Fruit fly (Drosophila melanogaster) ovary, adult (tissue): ENCODE measurements around the gene Qsox2.

ENCODE experiments used
- CG17801 ChIP-seq: fragments of 200-800 bp; optimal IDR thresholded peaks from 2 replicates; lab custom pipeline; 2019; ENCODE audit warnings: missing biosample characterization, mild to moderate bottlenecking, missing genetic modification characterization, moderate library complexity; ENCODE audit not compliant: partially characterized antibody

Qsox2 gene

DNA sequence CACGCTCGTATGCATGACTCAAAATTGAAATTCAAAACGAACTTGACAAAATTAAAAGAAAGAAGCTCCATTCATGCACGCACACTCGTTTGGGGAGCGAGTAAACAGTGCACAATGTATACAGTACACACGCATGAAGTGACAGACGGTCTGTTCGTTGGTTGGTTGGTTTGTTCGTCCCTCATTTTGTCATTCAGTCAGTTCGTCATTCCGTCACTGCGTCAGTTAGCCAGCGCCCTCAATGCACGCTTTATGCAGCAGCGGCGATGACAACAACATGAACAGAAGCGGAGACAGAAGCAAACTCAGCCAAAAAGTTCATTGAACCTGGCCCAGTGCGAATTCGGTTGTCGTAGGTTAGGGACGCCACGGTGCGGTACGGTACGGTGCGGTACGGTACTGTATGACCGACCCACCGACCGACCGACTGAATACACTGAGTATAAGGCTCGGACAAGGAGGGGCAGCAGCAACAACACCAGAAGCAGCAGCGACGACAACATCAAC is 27.4 kb downstream of the Qsox2 start:
- no peak for TF ChIP-seq CG17801 (GFP tag; lab: Kevin White, UChicago)

DNA sequence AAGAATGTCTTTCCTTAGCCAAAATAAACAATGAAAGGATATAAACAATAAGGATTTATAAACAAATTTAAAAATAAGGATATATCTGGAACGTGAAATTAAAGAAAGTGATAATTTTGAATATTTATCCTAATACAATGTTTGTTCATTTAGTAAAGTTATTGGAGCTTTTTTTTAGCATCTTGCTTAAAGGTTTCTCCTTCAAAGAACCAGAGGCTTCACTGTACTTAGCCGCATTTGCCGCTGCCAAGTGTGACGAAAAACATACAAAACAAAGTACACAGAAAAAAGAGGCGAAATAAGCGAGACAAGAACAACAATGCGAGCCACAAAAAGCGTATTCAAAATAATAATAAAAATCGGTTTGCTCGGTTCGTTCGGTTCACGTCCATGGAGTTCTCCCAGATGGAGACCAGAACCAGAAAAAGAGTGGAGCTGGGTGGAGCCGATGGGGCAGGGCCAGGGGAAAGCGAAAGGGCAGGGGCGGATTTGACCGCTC is 27.9 kb downstream of the Qsox2 start:
- no peak for TF ChIP-seq CG17801 (GFP tag; lab: Kevin White, UChicago)

DNA sequence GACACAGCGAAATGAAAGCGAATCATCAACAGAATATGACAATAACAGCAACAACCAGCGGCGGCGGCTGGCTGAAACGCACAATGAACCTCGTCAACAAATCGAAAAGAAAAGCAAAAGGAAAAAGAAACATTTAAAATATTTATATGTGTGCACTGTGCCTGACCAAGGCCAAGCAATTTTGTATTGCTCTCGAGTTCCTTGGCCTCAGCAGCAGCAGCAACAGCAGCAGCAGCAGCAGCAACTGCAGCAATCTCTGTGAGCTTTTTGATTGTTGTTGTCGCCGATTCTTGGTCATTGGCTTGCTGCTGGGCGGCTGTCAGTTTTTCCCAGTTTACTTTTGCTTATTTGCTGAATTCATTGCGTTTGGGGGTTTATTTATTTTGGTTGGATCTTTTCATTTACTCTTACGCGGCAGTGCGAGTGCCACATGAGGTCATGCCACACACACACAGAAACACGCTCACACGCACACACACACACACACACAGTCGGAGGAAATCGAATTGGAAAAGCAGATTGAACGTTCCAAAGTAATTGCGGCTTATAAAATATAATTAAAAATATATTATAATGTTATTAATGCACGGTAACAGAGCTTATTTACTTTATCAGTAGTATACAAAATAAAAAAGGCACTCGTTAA is 30.6 kb downstream of the Qsox2 start:
- no peak for TF ChIP-seq CG17801 (GFP tag; lab: Kevin White, UChicago)

DNA sequence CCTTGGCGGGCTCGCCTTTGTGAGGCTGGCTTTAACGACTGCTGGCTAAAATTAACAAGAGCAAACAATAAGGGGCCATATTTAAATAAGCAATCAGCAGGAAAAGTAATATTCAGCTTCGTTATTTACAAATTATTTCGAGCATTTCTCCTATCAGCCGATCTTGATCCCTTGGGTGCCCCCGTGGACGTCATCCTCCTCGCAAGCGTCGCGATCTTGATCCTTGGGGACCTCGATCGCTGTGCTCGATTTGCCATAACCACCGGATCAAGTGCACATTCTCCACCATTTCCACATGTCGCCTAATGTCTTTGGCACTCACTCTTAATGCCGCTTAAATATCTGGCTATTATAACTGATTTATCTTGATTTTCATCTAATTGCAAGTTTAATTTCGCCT is 31.1 kb downstream of the Qsox2 start:
- no peak for TF ChIP-seq CG17801 (GFP tag; lab: Kevin White, UChicago)

DNA sequence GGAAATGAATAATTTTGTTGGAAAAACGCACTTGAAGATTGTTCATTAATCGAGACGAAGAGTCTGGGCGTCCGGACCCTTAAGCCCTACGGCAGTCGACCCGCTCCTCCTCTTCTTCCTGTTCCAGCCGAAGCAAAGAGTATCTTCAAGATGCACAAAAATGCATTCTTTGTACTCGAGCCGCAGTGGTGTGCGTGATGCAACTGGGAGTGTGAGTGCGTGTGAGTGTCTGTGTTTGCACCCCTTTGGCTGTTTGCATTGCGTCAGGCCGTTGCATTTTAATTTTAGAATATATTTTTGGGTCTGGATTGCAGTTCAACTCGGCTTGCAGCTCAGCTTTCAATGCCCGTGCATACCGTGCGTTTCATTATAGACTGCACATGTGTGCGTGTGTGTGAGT is 32.2 kb downstream of the Qsox2 start:
- TF ChIP-seq CG17801 (GFP tag; lab: Kevin White, UChicago), result no peak

DNA sequence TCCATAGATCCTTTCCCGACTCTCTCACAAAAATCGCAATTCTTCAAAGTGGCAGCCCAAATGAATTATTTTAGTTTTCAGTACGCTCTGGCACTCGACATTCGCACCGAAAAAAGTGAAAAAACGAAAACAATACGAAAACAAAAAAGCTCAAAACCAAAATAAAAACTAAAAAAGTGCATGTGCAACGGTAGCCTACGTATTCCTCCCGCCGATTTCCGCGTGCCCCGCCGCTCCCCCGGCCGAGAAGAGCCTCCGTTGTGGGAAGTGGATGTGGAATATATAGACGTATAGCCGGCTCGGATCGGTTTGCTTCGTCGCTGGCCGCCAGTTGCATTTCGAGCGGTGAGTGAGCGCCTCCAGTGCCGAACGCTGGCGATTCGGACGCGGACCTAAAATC is 34.5 kb downstream of the Qsox2 start:
- TF ChIP-seq CG17801 (GFP tag; lab: Kevin White, UChicago), result peak; percentile 31

DNA sequence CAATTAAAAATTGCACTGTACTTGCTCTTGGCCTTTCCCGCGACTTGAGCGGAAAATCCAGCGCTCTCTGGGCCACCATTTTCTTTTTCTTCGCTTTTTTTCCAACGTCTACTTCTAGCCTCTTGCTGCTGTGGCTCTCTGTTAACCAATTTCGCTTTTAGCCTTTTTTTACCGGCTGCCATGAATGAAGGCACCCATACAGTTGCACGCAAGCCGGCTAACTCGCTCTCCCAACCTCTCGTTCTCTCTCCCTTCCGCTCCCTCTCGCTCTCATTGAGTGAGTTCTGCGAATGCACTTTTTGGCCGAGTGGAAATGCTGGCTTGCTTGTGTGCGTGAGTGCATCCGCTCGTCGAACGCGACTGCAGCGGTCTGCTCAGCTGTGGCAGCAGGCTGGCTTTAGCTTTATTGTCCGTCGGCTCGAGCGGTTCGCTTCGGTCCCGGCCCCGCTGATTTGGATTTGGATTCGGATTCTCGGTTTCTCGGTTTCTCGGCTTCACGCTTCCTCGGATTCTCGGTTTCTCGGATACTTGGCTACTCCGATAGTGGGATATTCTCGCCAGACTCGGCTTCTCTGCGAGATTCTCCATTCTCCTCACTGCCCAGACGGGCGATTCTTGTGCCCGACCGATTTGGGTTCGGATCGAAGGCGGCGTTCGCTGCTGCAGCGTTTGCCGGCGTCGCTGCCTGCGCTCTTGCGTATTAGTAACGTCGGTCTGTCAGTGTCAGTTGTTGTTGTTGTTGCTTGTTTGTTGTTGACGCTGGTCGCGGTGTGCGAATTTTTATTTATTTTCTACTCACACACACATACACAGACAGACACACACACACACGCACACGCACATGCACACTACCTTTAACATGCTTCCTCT is 35.4 kb downstream of the Qsox2 start, which contains the start of gene Eip93F:
Eip93F (plus strand) TSS at position 424 of the 870 bp plus-strand sequence.
- TF ChIP-seq CG17801 (GFP tag; lab: Kevin White, UChicago), result peak; percentile 26

DNA sequence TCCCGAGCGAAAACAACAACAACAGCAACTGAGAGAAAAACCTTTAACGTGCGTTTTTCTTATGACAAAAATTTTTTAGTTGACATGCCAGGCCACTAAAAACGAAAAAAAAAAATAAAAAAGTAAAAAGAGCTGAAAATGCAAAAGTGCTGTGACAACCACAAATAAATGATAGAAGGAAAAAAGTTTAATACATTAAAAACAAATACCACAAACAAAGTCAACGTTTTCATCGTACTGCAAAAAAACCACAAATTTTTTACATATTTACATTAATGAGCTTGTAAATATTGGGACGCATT is 36.0 kb downstream of the Qsox2 start:
- TF ChIP-seq CG17801 (GFP tag; lab: Kevin White, UChicago), result no peak

DNA sequence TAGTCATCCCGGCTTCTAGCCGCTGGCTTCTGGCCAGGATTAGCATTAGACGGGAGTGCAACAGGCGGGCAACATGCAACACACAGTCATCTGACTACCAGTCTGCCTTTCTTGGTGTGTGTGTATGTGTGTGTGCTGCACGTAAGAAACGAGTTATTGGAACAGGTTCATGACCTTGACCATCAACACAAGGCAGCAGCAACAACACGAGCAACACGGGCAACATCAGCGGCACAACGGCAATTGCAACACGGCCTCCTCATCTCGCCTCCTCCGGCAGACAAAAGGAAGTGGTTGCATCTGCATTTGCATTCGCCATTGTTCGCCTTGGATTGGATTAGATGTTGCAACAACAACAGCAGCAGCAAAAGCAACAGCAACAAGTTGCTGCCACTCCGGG is 37.8 kb downstream of the Qsox2 start:
- no peak for TF ChIP-seq CG17801 (GFP tag; lab: Kevin White, UChicago)

DNA sequence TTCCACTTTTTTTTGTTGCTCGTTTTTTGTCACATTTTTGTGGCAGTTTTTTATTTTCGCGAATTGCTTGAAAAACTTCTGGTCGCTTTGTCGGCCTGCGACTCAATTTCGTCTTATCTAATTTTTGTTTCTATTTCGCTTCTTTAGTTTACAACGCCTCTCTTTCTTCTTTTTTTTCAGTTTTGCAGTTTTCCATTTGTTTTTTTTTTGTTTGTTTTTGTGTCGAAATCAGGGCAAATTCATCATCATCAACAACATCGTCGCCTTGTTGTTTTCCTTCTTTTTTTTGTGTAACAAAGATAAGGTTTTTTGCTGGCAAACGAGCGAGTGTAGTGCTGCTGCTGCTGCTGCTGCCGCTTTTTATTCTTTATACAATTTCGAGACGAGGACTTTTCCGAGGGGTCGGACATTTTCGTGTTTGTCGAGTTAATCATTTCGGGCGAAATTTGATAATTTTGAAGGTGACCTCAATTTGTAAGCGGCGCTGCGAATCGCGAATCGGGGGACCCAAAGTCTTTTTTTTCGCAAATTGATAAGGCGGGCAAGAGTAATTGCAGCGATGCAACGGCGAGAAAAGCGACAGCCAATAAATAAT is 40.6 kb downstream of the Qsox2 start:
- no peak for TF ChIP-seq CG17801 (GFP tag; lab: Kevin White, UChicago)

DNA sequence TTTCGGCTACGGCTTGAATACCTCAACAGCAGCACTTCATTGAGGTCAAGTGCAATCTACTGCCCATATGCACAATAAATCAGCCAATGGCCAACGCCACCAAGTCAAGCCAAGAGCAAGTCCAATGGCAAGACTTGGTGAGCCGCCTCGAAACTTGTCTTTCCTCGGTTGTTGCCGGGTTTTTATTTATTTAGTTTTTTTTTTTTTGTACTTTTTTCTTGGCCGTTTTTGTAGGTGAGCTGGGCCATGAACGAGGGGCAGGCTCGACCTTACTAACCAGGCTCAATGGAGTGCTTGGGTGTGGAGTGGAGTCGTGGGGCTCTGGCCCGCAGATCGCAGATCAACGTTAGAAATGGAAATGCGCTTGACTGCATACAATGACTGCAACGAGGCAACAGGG is 42.8 kb downstream of the Qsox2 start:
- TF ChIP-seq CG17801 (GFP tag; lab: Kevin White, UChicago), result no peak

DNA sequence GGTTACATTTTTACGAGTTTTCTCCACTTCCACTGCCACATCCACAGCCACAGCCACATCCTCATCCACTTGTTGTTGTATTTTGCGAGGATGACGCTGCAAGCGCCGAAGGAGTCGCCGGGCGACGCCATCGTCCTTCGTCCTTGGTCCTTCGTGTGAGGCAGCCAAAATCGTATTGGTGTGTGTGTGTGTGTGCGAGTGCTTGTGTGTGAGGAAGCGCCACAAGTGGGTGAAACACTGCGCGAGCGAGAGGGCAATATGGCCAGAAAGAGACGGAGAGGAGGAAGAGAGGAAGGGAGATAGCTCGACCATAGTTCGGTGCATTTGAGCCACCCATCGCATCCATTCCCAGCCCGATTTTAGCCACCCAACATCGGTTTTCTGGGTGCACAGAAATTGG is 50.8 kb downstream of the Qsox2 start:
- TF ChIP-seq CG17801 (GFP tag; lab: Kevin White, UChicago), result no peak
